Worm (Caenorhabditis elegans) whole organism, L4/young adult: Measurements from ENCODE around the gene sdpn-1.

Experiments
- W03F9.2 ChIP-seq: fragments of 150-350 bp; optimal IDR thresholded peaks from 2 replicates; lab custom pipeline; 2014; ENCODE audit warnings: missing biosample characterization, missing genetic modification characterization
- dao-5 ChIP-seq: sonication (generic microtip); optimal IDR thresholded peaks from 2 replicates; lab custom pipeline; 2016; ENCODE audit warnings: missing genotype, missing genetic modification characterization, moderate library complexity, missing compliant biosample characterization
- him-1 ChIP-seq: sonication (generic microtip); optimal IDR thresholded peaks from 2 replicates; lab custom pipeline; 2016; ENCODE audit warnings: missing genotype, missing genetic modification reagents, missing genetic modification characterization, missing compliant biosample characterization

- TF ChIP-seq W03F9.2 (tag; lab: Kevin White, UChicago), result no peak
- no peak for TF ChIP-seq dao-5
- TF ChIP-seq him-1 (tag; lab: Kevin White, UChicago), result no peak
These were observed 43.7 kb downstream of the sdpn-1 start, which contains the start of gene dct-1 for ce11 chrX:7954328-7954727.
